Worm (Caenorhabditis elegans): Measurements from ENCODE around the gene sre-54.

- TF ChIP-seq ets-7 (tag; optimal IDR thresholded peaks at IDR 0.05) (no peak), pes-1 (GFP tag; IDR thresholded peaks at IDR 0.05) (no peak), ama-1 (optimal IDR thresholded peaks at IDR 0.05) (no peak), aly-1 (tag; optimal IDR thresholded peaks at IDR 0.05) (no peak), flt-1 (GFP tag; IDR thresholded peaks at IDR 0.05) (no peak)
Measured at ce11 chrII:12369202-12369601, 36.5 kb downstream of the sre-54 start.

Measured in whole organism, early embryonic.